Fruit fly (Drosophila melanogaster) whole organism, embryonic: ENCODE data around the gene mRpS25.

Source experiments
- ATbp ChIP-seq: fragments of 200-800 bp; sonication (Bioruptor generic); optimal IDR thresholded peaks from 2 replicates; lab custom pipeline; 2017; ENCODE audit warnings: missing biosample characterization, mild to moderate bottlenecking, missing genetic modification characterization, missing genetic modification reagents
- CG10321 ChIP-seq: fragments of 200-800 bp; sonication (Bioruptor generic); IDR thresholded peaks from 2 replicates; pipeline ENCODE4 v1.3.6; 2022; ENCODE audit warnings: missing biosample characterization, missing genetic modification characterization
- CG10543 ChIP-seq: fragments of 200-800 bp; sonication (Bioruptor generic); optimal IDR thresholded peaks from 3 replicates; lab custom pipeline; 2017; ENCODE audit warnings: missing biosample characterization, mild to moderate bottlenecking, missing genetic modification characterization, moderate library complexity
- CG11456 ChIP-seq: fragments of 200-800 bp; sonication (Bioruptor generic); IDR thresholded peaks from 3 replicates; pipeline ENCODE4 v1.3.6; 2022; ENCODE audit warnings: missing biosample characterization, missing genetic modification characterization
- CG12299 ChIP-seq: fragments of 200-800 bp; sonication (Bioruptor generic); optimal IDR thresholded peaks from 2 replicates; lab custom pipeline; 2018; ENCODE audit warnings: missing biosample characterization, mild to moderate bottlenecking, missing genetic modification characterization
- CG12744 ChIP-seq: fragments of 200-800 bp; sonication (Bioruptor generic); optimal IDR thresholded peaks from 2 replicates; lab custom pipeline; 2016; ENCODE audit warnings: missing biosample characterization, missing genetic modification characterization
- CG13287 ChIP-seq: fragments of 200-800 bp; sonication (Bioruptor generic); IDR thresholded peaks from 2 replicates; pipeline ENCODE4 v1.3.6; 2022; ENCODE audit warnings: missing biosample characterization, missing genetic modification characterization; ENCODE audit not compliant: partially characterized antibody
- CG13894 ChIP-seq: fragments of 200-800 bp; sonication (Bioruptor generic); optimal IDR thresholded peaks from 3 replicates; lab custom pipeline; 2018; ENCODE audit warnings: missing biosample characterization, mild to moderate bottlenecking, missing genetic modification characterization, moderate library complexity
- CG15269 ChIP-seq: fragments of 200-800 bp; sonication (Bioruptor generic); optimal IDR thresholded peaks from 2 replicates; lab custom pipeline; 2018; ENCODE audit warnings: missing biosample characterization, mild to moderate bottlenecking, missing genetic modification characterization, moderate library complexity
- CG1603 ChIP-seq: fragments of 200-800 bp; sonication (Bioruptor generic); optimal IDR thresholded peaks from 2 replicates; lab custom pipeline; 2019; ENCODE audit warnings: missing biosample characterization, mild to moderate bottlenecking, missing genetic modification characterization, moderate library complexity
- CG1647 ChIP-seq: fragments of 200-800 bp; sonication (Bioruptor generic); optimal IDR thresholded peaks from 3 replicates; lab custom pipeline; 2016; ENCODE audit warnings: missing biosample characterization, missing genetic modification characterization
- CG17385 ChIP-seq: fragments of 200-800 bp; sonication (Bioruptor generic); optimal IDR thresholded peaks from 3 replicates; lab custom pipeline; 2018; ENCODE audit warnings: missing biosample characterization, mild to moderate bottlenecking, missing genetic modification characterization
- CG17612 ChIP-seq: fragments of 200-800 bp; sonication (Bioruptor generic); IDR thresholded peaks from 2 replicates; pipeline ENCODE4 v1.3.6; 2022; ENCODE audit warnings: missing biosample characterization, missing genetic modification characterization
- CG2202 ChIP-seq: fragments of 200-800 bp; sonication (Bioruptor generic); optimal IDR thresholded peaks from 2 replicates; lab custom pipeline; 2018; ENCODE audit warnings: missing biosample characterization, mild to moderate bottlenecking, missing genetic modification characterization
- CG2712 ChIP-seq: fragments of 200-800 bp; optimal IDR thresholded peaks from 3 replicates; lab custom pipeline; 2019; ENCODE audit warnings: missing biosample characterization, mild to moderate bottlenecking, missing genetic modification characterization, moderate library complexity
- CG30403 ChIP-seq: fragments of 200-800 bp; sonication (Bioruptor generic); optimal IDR thresholded peaks from 3 replicates; lab custom pipeline; 2016; ENCODE audit warnings: missing biosample characterization, missing genetic modification characterization
- CG4328 ChIP-seq: fragments of 200-800 bp; sonication (Bioruptor generic); optimal IDR thresholded peaks from 3 replicates; lab custom pipeline; 2017; ENCODE audit warnings: missing biosample characterization, missing genetic modification reagents, missing genetic modification characterization
- CG8478 ChIP-seq: fragments of >200 bp; optimal IDR thresholded peaks from 2 replicates; lab custom pipeline; 2018
- CG9797 ChIP-seq: fragments of 200-800 bp; sonication (Bioruptor generic); optimal IDR thresholded peaks from 3 replicates; lab custom pipeline; 2018; ENCODE audit warnings: missing biosample characterization, mild to moderate bottlenecking, missing genetic modification characterization
- Dad ChIP-seq: fragments of 200-800 bp; sonication (Bioruptor generic); optimal IDR thresholded peaks from 3 replicates; lab custom pipeline; 2016; ENCODE audit warnings: missing biosample characterization, missing genetic modification characterization
- Dp ChIP-seq: fragments of 200-800 bp; sonication (Bioruptor generic); optimal IDR thresholded peaks from 2 replicates; lab custom pipeline; 2018; ENCODE audit warnings: missing biosample characterization, mild to moderate bottlenecking, missing genetic modification characterization, moderate library complexity
- Fer3 ChIP-seq: fragments of 200-800 bp; sonication (Bioruptor generic); optimal IDR thresholded peaks from 2 replicates; lab custom pipeline; 2018; ENCODE audit warnings: missing biosample characterization, mild to moderate bottlenecking, missing genetic modification characterization, moderate library complexity
- Lpt ChIP-seq: fragments of >200 bp; optimal IDR thresholded peaks from 2 replicates; lab custom pipeline; 2018; ENCODE audit warnings: missing biosample characterization, missing genetic modification characterization
- Nf-YB ChIP-seq: fragments of 200-800 bp; sonication (Bioruptor generic); optimal IDR thresholded peaks from 3 replicates; lab custom pipeline; 2019; ENCODE audit warnings: missing biosample characterization, mild to moderate bottlenecking, missing genetic modification characterization, moderate library complexity
- PHDP ChIP-seq: fragments of 200-800 bp; sonication (Bioruptor generic); optimal IDR thresholded peaks from 3 replicates; lab custom pipeline; 2018; ENCODE audit warnings: missing biosample characterization, mild to moderate bottlenecking, missing genetic modification characterization, moderate library complexity
- Sox102F ChIP-seq: fragments of 200-800 bp; sonication (Bioruptor generic); optimal IDR thresholded peaks from 2 replicates; lab custom pipeline; 2018; ENCODE audit warnings: missing biosample characterization, mild to moderate bottlenecking, missing genetic modification characterization, moderate library complexity
- Stat92E ChIP-seq, 3 experiments: fragments of >200 bp in 2 of 3; fragments of 200-800 bp in 1 of 3; sonication (Bioruptor generic) in 1 of 3; optimal IDR thresholded peaks; 2 replicates each; lab custom pipeline; 2017 to 2019; ENCODE audit warnings: missing biosample characterization in 3 of 3, missing genetic modification characterization in 3 of 3, mild to moderate bottlenecking in 1 of 3, moderate library complexity in 1 of 3
- Taf1 ChIP-seq: fragments of 200-800 bp; sonication (Bioruptor generic); IDR thresholded peaks from 2 replicates; pipeline ENCODE4 v1.3.6; 2022; ENCODE audit warnings: missing biosample characterization, missing genetic modification characterization
- Vsx1 ChIP-seq: fragments of 200-800 bp; sonication (Bioruptor generic); optimal IDR thresholded peaks from 2 replicates; lab custom pipeline; 2017; ENCODE audit warnings: missing biosample characterization, mild to moderate bottlenecking, missing genetic modification characterization, missing genetic modification reagents
- bab2 ChIP-seq: fragments of 200-800 bp; sonication (Bioruptor generic); optimal IDR thresholded peaks from 2 replicates; lab custom pipeline; 2016; ENCODE audit warnings: missing biosample characterization, missing genetic modification characterization
- br ChIP-seq: fragments of >200 bp; optimal IDR thresholded peaks from 2 replicates; lab custom pipeline; 2017
- chn ChIP-seq: fragments of 200-800 bp; sonication (Bioruptor generic); optimal IDR thresholded peaks from 2 replicates; lab custom pipeline; 2016; ENCODE audit warnings: missing biosample characterization, missing genetic modification characterization
- dan ChIP-seq: fragments of 200-800 bp; sonication (Bioruptor generic); IDR thresholded peaks from 2 replicates; pipeline ENCODE4 v1.3.6; 2022; ENCODE audit warnings: missing biosample characterization, missing genetic modification characterization
- ems ChIP-seq: fragments of 200-800 bp; sonication (Bioruptor generic); optimal IDR thresholded peaks from 3 replicates; lab custom pipeline; 2016; ENCODE audit warnings: missing biosample characterization, missing genetic modification characterization
- ewg ChIP-seq: fragments of 200-800 bp; sonication (Bioruptor generic); optimal IDR thresholded peaks from 3 replicates; lab custom pipeline; 2017; ENCODE audit warnings: mild to moderate bottlenecking, missing biosample characterization, missing genetic modification reagents, missing genetic modification characterization
- exex ChIP-seq: fragments of 200-800 bp; sonication (Bioruptor generic); optimal IDR thresholded peaks from 4 replicates; lab custom pipeline; 2018; ENCODE audit warnings: missing biosample characterization, mild to moderate bottlenecking, missing genetic modification characterization, moderate library complexity
- eyg ChIP-seq: fragments of 200-800 bp; sonication (Bioruptor generic); optimal IDR thresholded peaks from 3 replicates; lab custom pipeline; 2016; ENCODE audit warnings: missing biosample characterization, missing genetic modification characterization
- fd102C ChIP-seq: fragments of 200-800 bp; sonication (Bioruptor generic); optimal IDR thresholded peaks from 2 replicates; lab custom pipeline; 2018; ENCODE audit warnings: missing biosample characterization, mild to moderate bottlenecking, missing genetic modification characterization, moderate library complexity
- ftz-f1 ChIP-seq: fragments of 200-800 bp; sonication (Bioruptor generic); optimal IDR thresholded peaks from 2 replicates; lab custom pipeline; 2016; ENCODE audit warnings: missing biosample characterization, missing genetic modification characterization
- gem ChIP-seq: fragments of 200-800 bp; sonication (Bioruptor generic); optimal IDR thresholded peaks from 2 replicates; lab custom pipeline; 2019; ENCODE audit warnings: missing biosample characterization, mild to moderate bottlenecking, missing genetic modification characterization, moderate library complexity
- gro ChIP-seq: fragments of 200-800 bp; sonication (Bioruptor generic); optimal IDR thresholded peaks from 2 replicates; lab custom pipeline; 2016; ENCODE audit warnings: missing biosample characterization, missing genetic modification characterization
- insv ChIP-seq, 2 experiments: fragments of 200-800 bp; sonication (Bioruptor generic); optimal IDR thresholded peaks; 3 replicates each; lab custom pipeline; 2016 to 2018; ENCODE audit warnings: missing biosample characterization in 2 of 2, missing genetic modification characterization in 2 of 2
- kay ChIP-seq: fragments of 200-800 bp; sonication (Bioruptor generic); optimal IDR thresholded peaks from 2 replicates; lab custom pipeline; 2016; ENCODE audit warnings: missing biosample characterization, missing genetic modification characterization
- oc ChIP-seq: fragments of 200-800 bp; sonication (Bioruptor generic); optimal IDR thresholded peaks from 2 replicates; lab custom pipeline; 2018; ENCODE audit warnings: missing biosample characterization, mild to moderate bottlenecking, missing genetic modification characterization, moderate library complexity
- pho ChIP-seq: fragments of 200-800 bp; sonication (Bioruptor generic); optimal IDR thresholded peaks from 2 replicates; lab custom pipeline; 2016; ENCODE audit warnings: missing biosample characterization, missing genetic modification characterization
- repo ChIP-seq: fragments of 200-800 bp; sonication (Bioruptor generic); optimal IDR thresholded peaks from 2 replicates; lab custom pipeline; 2016; ENCODE audit warnings: missing biosample characterization, missing genetic modification characterization
- rib ChIP-seq: fragments of 200-800 bp; sonication (Bioruptor generic); IDR thresholded peaks from 2 replicates; pipeline ENCODE4 v1.3.6; 2022; ENCODE audit warnings: missing biosample characterization, missing genetic modification characterization
- ro ChIP-seq: fragments of 200-800 bp; sonication (Bioruptor generic); IDR thresholded peaks from 2 replicates; pipeline ENCODE4 v1.3.6; 2022; ENCODE audit warnings: missing biosample characterization, missing genetic modification characterization
- scrt ChIP-seq: fragments of 200-800 bp; sonication (Bioruptor generic); optimal IDR thresholded peaks from 2 replicates; lab custom pipeline; 2018; ENCODE audit warnings: missing biosample characterization, mild to moderate bottlenecking, missing genetic modification characterization, moderate library complexity
- shn ChIP-seq: fragments of 200-800 bp; sonication (Bioruptor generic); optimal IDR thresholded peaks from 3 replicates; lab custom pipeline; 2016; ENCODE audit warnings: missing biosample characterization, missing genetic modification characterization
- tap ChIP-seq: fragments of 200-800 bp; optimal IDR thresholded peaks from 3 replicates; lab custom pipeline; 2019; ENCODE audit warnings: missing biosample characterization, mild to moderate bottlenecking, missing genetic modification characterization, moderate library complexity

Gene mRpS25

DNA sequence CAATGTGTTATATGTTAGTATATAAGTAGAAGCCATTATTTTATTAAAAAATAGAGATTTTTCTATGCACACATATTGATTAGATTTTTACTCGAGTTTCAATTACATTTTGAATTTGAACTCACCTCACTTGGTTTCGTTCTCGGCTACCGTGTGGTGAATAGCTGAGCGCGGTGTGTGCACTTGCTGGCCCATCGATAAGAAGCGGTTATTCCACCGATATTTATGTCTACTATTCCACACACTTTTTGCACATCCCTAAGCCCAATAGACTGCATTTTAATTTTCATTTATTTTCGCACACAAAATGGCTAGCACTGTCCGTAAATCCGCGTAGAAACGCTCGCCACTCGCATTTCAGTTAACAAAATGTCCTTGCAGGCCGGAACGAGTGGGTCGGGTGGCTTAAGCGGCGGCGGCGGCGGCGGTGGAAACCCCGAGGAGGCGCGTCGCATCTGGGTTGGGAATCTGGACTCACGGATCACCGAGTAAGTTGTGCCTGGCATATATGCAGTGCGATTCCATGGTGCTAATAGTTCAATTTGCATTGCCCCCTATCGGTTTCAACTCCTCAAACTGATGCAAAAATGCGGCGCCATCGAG, 2.3 kb downstream of the mRpS25 start, which contains the start of gene CG14414 (continued):
- TF ChIP-seq CG2712 (tag; lab: Kevin White, UChicago), result no peak
- TF ChIP-seq eyg (GFP tag; lab: Kevin White, UChicago), result no peak
- no peak for TF ChIP-seq exex (tag; lab: Kevin White, UChicago)
- TF ChIP-seq br, result no peak
- TF ChIP-seq CG1603, result peak; percentile 81
- TF ChIP-seq rib (GFP tag; lab: Robert Waterston, UW), result no peak
- TF ChIP-seq ro (GFP tag; lab: Robert Waterston, UW), result no peak
- TF ChIP-seq ftz-f1 (GFP tag; lab: Kevin White, UChicago), result no peak
- no peak for TF ChIP-seq Sox102F (GFP tag; lab: Kevin White, UChicago)
- TF ChIP-seq fd102C (GFP tag; lab: Kevin White, UChicago), result no peak
- no peak for TF ChIP-seq gem (tag; lab: Kevin White, UChicago)
- no peak for TF ChIP-seq CG12299 (tag; lab: Kevin White, UChicago)
- TF ChIP-seq CG15269 (tag; lab: Kevin White, UChicago), result no peak
- no peak for TF ChIP-seq insv (GFP tag; optimal IDR thresholded peaks at IDR 0.05; lab: Kevin White, UChicago)
- no peak for TF ChIP-seq bab2 (GFP tag; lab: Kevin White, UChicago)
- TF ChIP-seq CG17612, result no peak
- TF ChIP-seq Taf1 (GFP tag; lab: Robert Waterston, UW), result no peak
- TF ChIP-seq Stat92E (GFP tag; optimal IDR thresholded peaks at IDR 0.05; lab: Kevin White, UChicago), result no peak
- no peak for TF ChIP-seq Lpt (GFP tag; lab: Kevin White, UChicago)
- peak; percentile 44; the same call in 1 of the 3 replicates for TF ChIP-seq CG11456 (GFP tag; lab: Robert Waterston, UW)
- no peak for TF ChIP-seq oc (tag; lab: Kevin White, UChicago)
- no peak for TF ChIP-seq Vsx1 (GFP tag; lab: Kevin White, UChicago)
- TF ChIP-seq dan (GFP tag; lab: Robert Waterston, UW), result no peak
- no peak for TF ChIP-seq PHDP (tag; lab: Kevin White, UChicago)
- TF ChIP-seq CG13894 (tag; lab: Kevin White, UChicago), result no peak
- TF ChIP-seq CG10321, result no peak
- no peak for TF ChIP-seq CG8478 (lab: Kevin White, UChicago)
- TF ChIP-seq CG13287 (GFP tag; lab: Robert Waterston, UW), result peak; percentile 89
- TF ChIP-seq CG30403, result peak; percentile 23
- no peak for TF ChIP-seq kay
- no peak for TF ChIP-seq shn
- TF ChIP-seq pho, result peak; percentile 23
- no peak for TF ChIP-seq tap
- TF ChIP-seq ewg, result no peak
- no peak for TF ChIP-seq Nf-YB (GFP tag; lab: Kevin White, UChicago)
- no peak for TF ChIP-seq CG10543
- no peak for TF ChIP-seq chn (GFP tag; lab: Kevin White, UChicago)
- TF ChIP-seq ATbp (GFP tag; lab: Kevin White, UChicago), result no peak
- TF ChIP-seq scrt, result no peak
- peak; percentile 14 for TF ChIP-seq ems
- TF ChIP-seq CG17385 (GFP tag; lab: Kevin White, UChicago), result no peak
- TF ChIP-seq gro (GFP tag; lab: Kevin White, UChicago), result peak; percentile 28
- no peak for TF ChIP-seq CG1647 (GFP tag; lab: Kevin White, UChicago)
- TF ChIP-seq Dad (GFP tag; lab: Kevin White, UChicago), result peak; percentile 11
- no peak for TF ChIP-seq CG2202
- TF ChIP-seq CG12744 (GFP tag; lab: Kevin White, UChicago), result no peak
- TF ChIP-seq CG4328 (GFP tag; lab: Kevin White, UChicago), result no peak
- TF ChIP-seq Dp (GFP tag; lab: Kevin White, UChicago), result peak; percentile 87
- TF ChIP-seq repo (GFP tag; lab: Kevin White, UChicago), result no peak
- TF ChIP-seq Fer3 (tag; lab: Kevin White, UChicago), result no peak
- peak; percentile 5 for TF ChIP-seq CG9797
